Worm (Caenorhabditis elegans) whole organism, mixed stage, embryonic: Measurements from ENCODE around the gene lgc-27.

Experiments
- nhr-237 ChIP-seq: fragments of 150-350 bp; optimal IDR thresholded peaks from 2 replicates; lab custom pipeline; 2014; ENCODE audit warnings: missing biosample characterization, missing genetic modification characterization
- ztf-11 ChIP-seq: fragments of 150-350 bp; optimal IDR thresholded peaks from 2 replicates; lab custom pipeline; 2014; ENCODE audit warnings: missing biosample characterization, missing genetic modification characterization

- TF ChIP-seq nhr-237 (tag; lab: Kevin White, UChicago) (no peak), ztf-11 (tag; lab: Kevin White, UChicago) (no peak)
Observed at ce11 chrII:4603035-4603434, 45.9 kb upstream of the lgc-27 start, which contains the start of gene F35D11.4.
